Worm (Caenorhabditis elegans) whole organism, late embryonic: ENCODE data around the gene mks-1.

ENCODE experiments used
- ceh-34 ChIP-seq: sonication (generic microtip); optimal IDR thresholded peaks from 2 replicates; lab custom pipeline; 2016; ENCODE audit warnings: mild to moderate bottlenecking, missing genetic modification characterization, missing compliant biosample characterization
- fkh-10 ChIP-seq: fragments of 150-350 bp; optimal IDR thresholded peaks from 2 replicates; lab custom pipeline; 2014; ENCODE audit warnings: missing biosample characterization, missing genetic modification reagents, missing genetic modification characterization
- pax-1 ChIP-seq: fragments of 150-350 bp; optimal IDR thresholded peaks from 2 replicates; lab custom pipeline; 2014; ENCODE audit warnings: missing biosample characterization, missing genetic modification characterization
- sox-4 ChIP-seq: sonication (generic microtip); optimal IDR thresholded peaks from 2 replicates; lab custom pipeline; 2017; ENCODE audit warnings: mild to moderate bottlenecking, missing genetic modification characterization, inconsistent platforms, missing compliant biosample characterization

ce11 chrIII:3136325-3137001 is 49.6 kb upstream of the mks-1 start:
- no peak for TF ChIP-seq fkh-10 (GFP tag; lab: Kevin White, UChicago)
- no peak for TF ChIP-seq sox-4
- TF ChIP-seq ceh-34, result no peak
- TF ChIP-seq pax-1 (tag; lab: Kevin White, UChicago), result no peak
